Worm (Caenorhabditis elegans) whole organism, L4/young adult: Measurements from ENCODE around the gene klp-11.

Experiments used
- W03F9.2 ChIP-seq: fragments of 150-350 bp; optimal IDR thresholded peaks from 2 replicates; lab custom pipeline; 2014; ENCODE audit warnings: missing biosample characterization, missing genetic modification characterization
- him-1 ChIP-seq: sonication (generic microtip); optimal IDR thresholded peaks from 2 replicates; lab custom pipeline; 2016; ENCODE audit warnings: missing genotype, missing genetic modification reagents, missing genetic modification characterization, missing compliant biosample characterization

ce11 chrIV:8807327-8807726, 45.5 kb upstream of the klp-11 start:
- TF ChIP-seq him-1 (tag; lab: Kevin White, UChicago) = no peak
- TF ChIP-seq W03F9.2 (tag; lab: Kevin White, UChicago) = no peak
